Worm (Caenorhabditis elegans) whole organism, L2 larva: ENCODE measurements around the gene Y49F6B.8.

Experiments used
- C34F6.9 ChIP-seq: fragments of 150-350 bp; optimal IDR thresholded peaks from 2 replicates; lab custom pipeline; 2014; ENCODE audit warnings: missing biosample characterization, missing genetic modification characterization
- F13H6.1 ChIP-seq: sonication (generic microtip); optimal IDR thresholded peaks from 2 replicates; lab custom pipeline; 2016; ENCODE audit warnings: missing genetic modification characterization, missing compliant biosample characterization
- R02D3.7 ChIP-seq: fragments of 150-350 bp; optimal IDR thresholded peaks from 2 replicates; lab custom pipeline; 2014; ENCODE audit warnings: missing biosample characterization, missing genetic modification characterization
- Y55F3AM.14 ChIP-seq: fragments of 200-800 bp; sonication (Bioruptor generic); optimal IDR thresholded peaks from 2 replicates; lab custom pipeline; 2018; ENCODE audit warnings: mild to moderate bottlenecking, missing genetic modification characterization, missing compliant biosample characterization
- ZK546.5 ChIP-seq: sonication (generic microtip); optimal IDR thresholded peaks from 2 replicates; lab custom pipeline; 2017; ENCODE audit warnings: missing biosample characterization, missing genetic modification characterization
- alr-1 ChIP-seq: fragments of 150-350 bp; optimal IDR thresholded peaks from 2 replicates; lab custom pipeline; 2014; ENCODE audit warnings: missing biosample characterization, missing genetic modification characterization
- aly-2 ChIP-seq: fragments of 150-350 bp; optimal IDR thresholded peaks from 2 replicates; lab custom pipeline; 2014; ENCODE audit warnings: missing biosample characterization, missing genetic modification characterization
- ama-1 ChIP-seq: fragments of 150-350 bp; optimal IDR thresholded peaks from 2 replicates; lab custom pipeline; 2018; ENCODE audit warnings: inconsistent platforms
- blmp-1 ChIP-seq: sonication (generic microtip); optimal IDR thresholded peaks from 2 replicates; lab custom pipeline; 2017; ENCODE audit warnings: missing genetic modification characterization, mild to moderate bottlenecking, missing compliant biosample characterization, antibody characterized with exemption, moderate library complexity; ENCODE audit not compliant: insufficient read depth
- ceh-16 ChIP-seq: fragments of 150-350 bp; optimal IDR thresholded peaks from 2 replicates; lab custom pipeline; 2014; ENCODE audit warnings: missing biosample characterization, missing genetic modification characterization
- ceh-82 ChIP-seq: fragments of 150-350 bp; optimal IDR thresholded peaks from 2 replicates; lab custom pipeline; 2014; ENCODE audit warnings: missing biosample characterization, missing genetic modification characterization
- crh-2 ChIP-seq: sonication (generic microtip); optimal IDR thresholded peaks from 2 replicates; lab custom pipeline; 2017; ENCODE audit warnings: missing biosample characterization, missing genetic modification characterization
- dmd-4 ChIP-seq: sonication (generic microtip); optimal IDR thresholded peaks from 2 replicates; lab custom pipeline; 2017; ENCODE audit warnings: missing biosample characterization, missing genetic modification characterization
- egl-27 ChIP-seq: sonication (generic microtip); optimal IDR thresholded peaks from 3 replicates; lab custom pipeline; 2017; ENCODE audit warnings: missing biosample characterization, missing genetic modification reagents, missing genetic modification characterization
- elt-1 ChIP-seq: fragments of 150-350 bp; optimal IDR thresholded peaks from 2 replicates; lab custom pipeline; 2014; ENCODE audit warnings: missing biosample characterization, missing genetic modification characterization
- elt-3 ChIP-seq: sonication (generic microtip); optimal IDR thresholded peaks from 2 replicates; lab custom pipeline; 2017; ENCODE audit warnings: missing biosample characterization, missing genetic modification characterization
- fos-1 ChIP-seq: fragments of 150-350 bp; optimal IDR thresholded peaks from 2 replicates; lab custom pipeline; 2014; ENCODE audit warnings: missing biosample characterization, missing genetic modification characterization
- gmeb-1 ChIP-seq: fragments of 150-350 bp; optimal IDR thresholded peaks from 2 replicates; lab custom pipeline; 2014; ENCODE audit warnings: missing biosample characterization, missing genetic modification characterization
- lin-11 ChIP-seq: fragments of 150-350 bp; sonication (generic microtip); optimal IDR thresholded peaks from 2 replicates; lab custom pipeline; 2014; ENCODE audit warnings: missing biosample characterization, missing genetic modification characterization, inconsistent platforms, mixed read lengths
- lin-13 ChIP-seq: fragments of 150-350 bp; optimal IDR thresholded peaks from 2 replicates; lab custom pipeline; 2014; ENCODE audit warnings: missing biosample characterization, missing genetic modification reagents, missing genetic modification characterization
- lin-39 ChIP-seq: fragments of 150-350 bp; optimal IDR thresholded peaks from 2 replicates; lab custom pipeline; 2014; ENCODE audit warnings: missing biosample characterization, missing genetic modification reagents, missing genetic modification characterization
- lsy-2 ChIP-seq, 2 experiments: fragments of 150-350 bp in 1 of 2; sonication (generic microtip) in 1 of 2; optimal IDR thresholded peaks; 2 replicates each; lab custom pipeline; 2014 to 2017; ENCODE audit warnings: missing biosample characterization in 2 of 2, missing genetic modification characterization in 2 of 2
- mab-5 ChIP-seq: fragments of 150-350 bp; optimal IDR thresholded peaks from 2 replicates; lab custom pipeline; 2014; ENCODE audit warnings: missing biosample characterization, missing genetic modification characterization
- mbf-1 ChIP-seq: sonication (generic microtip); optimal IDR thresholded peaks from 2 replicates; lab custom pipeline; 2017; ENCODE audit warnings: missing biosample characterization, missing genetic modification characterization
- mdl-1 ChIP-seq, 2 experiments: fragments of 150-350 bp in 1 of 2; sonication (generic microtip) in 1 of 2; optimal IDR thresholded peaks; 2 replicates each; lab custom pipeline; 2017; ENCODE audit warnings: missing biosample characterization in 2 of 2, missing genetic modification characterization in 2 of 2
- nhr-10 ChIP-seq: sonication (generic microtip); optimal IDR thresholded peaks from 2 replicates; lab custom pipeline; 2017; ENCODE audit warnings: missing biosample characterization, missing genetic modification characterization
- nhr-11 ChIP-seq: fragments of 150-350 bp; optimal IDR thresholded peaks from 2 replicates; lab custom pipeline; 2014; ENCODE audit warnings: missing biosample characterization, missing genetic modification characterization
- nhr-12 ChIP-seq: fragments of 150-350 bp; optimal IDR thresholded peaks from 2 replicates; lab custom pipeline; 2014; ENCODE audit warnings: missing biosample characterization, missing genetic modification characterization
- nhr-129 ChIP-seq: fragments of 150-350 bp; optimal IDR thresholded peaks from 2 replicates; lab custom pipeline; 2014; ENCODE audit warnings: missing biosample characterization, missing genetic modification characterization
- nhr-21 ChIP-seq: fragments of 150-350 bp; optimal IDR thresholded peaks from 2 replicates; lab custom pipeline; 2014; ENCODE audit warnings: missing biosample characterization, missing genetic modification characterization
- nhr-23 ChIP-seq: fragments of 150-350 bp; optimal IDR thresholded peaks from 2 replicates; lab custom pipeline; 2014; ENCODE audit warnings: missing biosample characterization, missing genetic modification reagents, missing genetic modification characterization
- nhr-237 ChIP-seq: fragments of 150-350 bp; optimal IDR thresholded peaks from 2 replicates; lab custom pipeline; 2014; ENCODE audit warnings: missing biosample characterization, missing genetic modification characterization
- nhr-25 ChIP-seq: fragments of 150-350 bp; sonication (generic microtip); optimal IDR thresholded peaks from 3 replicates; lab custom pipeline; 2014; ENCODE audit warnings: missing biosample characterization, missing genetic modification characterization
- nhr-6 ChIP-seq: fragments of 150-350 bp; optimal IDR thresholded peaks from 2 replicates; lab custom pipeline; 2014; ENCODE audit warnings: missing biosample characterization, missing genetic modification characterization
- nhr-77 ChIP-seq: fragments of 150-350 bp; optimal IDR thresholded peaks from 2 replicates; lab custom pipeline; 2014; ENCODE audit warnings: missing biosample characterization, missing genetic modification characterization
- peb-1 ChIP-seq: fragments of 150-350 bp; optimal IDR thresholded peaks from 2 replicates; lab custom pipeline; 2014; ENCODE audit warnings: missing biosample characterization, missing genetic modification characterization
- sem-4 ChIP-seq: fragments of 150-350 bp; optimal IDR thresholded peaks from 2 replicates; lab custom pipeline; 2014; ENCODE audit warnings: missing biosample characterization, missing genetic modification reagents, missing genetic modification characterization
- skn-1 ChIP-seq: sonication (generic microtip); optimal IDR thresholded peaks from 2 replicates; lab custom pipeline; 2017; ENCODE audit warnings: missing biosample characterization, missing genetic modification characterization
- sma-3 ChIP-seq: sonication (generic microtip); optimal IDR thresholded peaks from 2 replicates; lab custom pipeline; 2016; ENCODE audit warnings: missing genetic modification reagents, missing genetic modification characterization, missing compliant biosample characterization
- sma-9 ChIP-seq, 2 experiments: fragments of 150-350 bp in 1 of 2; sonication (generic microtip) in 1 of 2; optimal IDR thresholded peaks; 2 replicates each; lab custom pipeline; 2014 to 2016; ENCODE audit warnings: missing genetic modification characterization in 2 of 2, mild to moderate bottlenecking in 1 of 2, missing biosample characterization in 1 of 2, missing compliant biosample characterization in 1 of 2, missing genetic modification reagents in 1 of 2, moderate library complexity in 1 of 2
- snpc-4 ChIP-seq: fragments of 150-350 bp; optimal IDR thresholded peaks from 2 replicates; lab custom pipeline; 2014; ENCODE audit warnings: missing biosample characterization, missing genetic modification characterization
- unc-39 ChIP-seq: fragments of 150-350 bp; optimal IDR thresholded peaks from 2 replicates; lab custom pipeline; 2014; ENCODE audit warnings: missing biosample characterization, missing genetic modification characterization
- unc-55 ChIP-seq: fragments of 150-350 bp; sonication (generic microtip); optimal IDR thresholded peaks from 3 replicates; lab custom pipeline; 2014; ENCODE audit warnings: missing biosample characterization, missing genetic modification reagents, missing genetic modification characterization
- unc-62 ChIP-seq: fragments of 150-350 bp; optimal IDR thresholded peaks from 2 replicates; lab custom pipeline; 2014; ENCODE audit warnings: missing biosample characterization, missing genetic modification reagents, missing genetic modification characterization
- zag-1 ChIP-seq: fragments of 150-350 bp; optimal IDR thresholded peaks from 2 replicates; lab custom pipeline; 2014; ENCODE audit warnings: missing biosample characterization, missing genetic modification characterization
- ztf-1 ChIP-seq: fragments of 200-800 bp; sonication (Bioruptor generic); conservative IDR thresholded peaks from 2 replicates; pipeline ENCODE4 v1.3.6; 2022; ENCODE audit warnings: missing genetic modification characterization, missing compliant biosample characterization
- ztf-11 ChIP-seq: sonication (generic microtip); optimal IDR thresholded peaks from 2 replicates; lab custom pipeline; 2017; ENCODE audit warnings: missing biosample characterization, missing genetic modification characterization
- ztf-4 ChIP-seq: fragments of 150-350 bp; optimal IDR thresholded peaks from 2 replicates; lab custom pipeline; 2014; ENCODE audit warnings: missing biosample characterization, missing genetic modification characterization

The Y49F6B.8 gene

DNA sequence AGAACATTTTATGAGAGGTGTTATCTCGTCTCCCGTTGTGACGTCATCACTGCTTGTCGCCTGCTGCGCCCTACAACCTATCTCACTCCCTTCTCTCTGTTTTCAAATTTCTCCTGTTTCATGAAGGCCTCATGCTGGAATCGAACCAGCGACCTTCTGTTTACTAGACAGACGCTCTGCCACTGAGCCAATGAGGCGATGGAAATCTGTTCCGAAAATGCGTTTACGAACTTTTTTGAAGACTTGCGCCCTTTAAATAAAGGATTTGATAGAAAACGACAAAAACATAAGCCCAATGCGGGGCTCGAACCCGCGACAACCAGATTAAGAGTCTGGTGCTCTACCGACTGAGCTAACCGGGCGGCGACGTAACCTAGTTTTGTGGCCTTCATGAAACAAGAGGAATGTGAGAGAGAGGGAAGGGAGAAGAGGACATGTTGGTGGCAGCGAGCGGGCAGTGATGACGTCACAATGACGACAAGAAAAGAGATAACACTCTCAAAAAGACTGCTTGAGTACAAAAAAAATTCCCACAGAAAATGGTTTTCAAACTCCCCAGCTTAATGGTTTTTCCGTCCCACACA, 37.6 kb upstream of the Y49F6B.8 start, which contains the start of gene clec-126:
Gene clec-126 (plus strand): TSS at position 534 of the 584 bp plus-strand sequence.
- TF ChIP-seq nhr-11 (tag; lab: Kevin White, UChicago), result peak; percentile 54
- no peak for TF ChIP-seq ztf-1 (GFP tag; lab: Robert Waterston, UW)
- no peak for TF ChIP-seq ama-1 (lab: Kevin White, UChicago)
- TF ChIP-seq F13H6.1 (tag; lab: Kevin White, UChicago), result peak; percentile 66
- no peak for TF ChIP-seq nhr-12 (tag; lab: Kevin White, UChicago)
- TF ChIP-seq egl-27 (tag; lab: Kevin White, UChicago), result peak; percentile 48
- no peak for TF ChIP-seq mbf-1 (tag; lab: Kevin White, UChicago)
- no peak for TF ChIP-seq nhr-10 (tag; lab: Kevin White, UChicago)
- TF ChIP-seq aly-2 (tag; lab: Kevin White, UChicago), result no peak
- TF ChIP-seq unc-62 (GFP tag; lab: Kevin White, UChicago), result no peak
- no peak for TF ChIP-seq ZK546.5 (tag; lab: Kevin White, UChicago)
- peak; percentile 77 for TF ChIP-seq fos-1 (tag; lab: Kevin White, UChicago)
- no peak for TF ChIP-seq nhr-77 (tag; lab: Kevin White, UChicago)
- peak; percentile 41 for TF ChIP-seq mab-5 (tag; lab: Kevin White, UChicago)
- TF ChIP-seq Y55F3AM.14 (GFP tag; lab: Kevin White, UChicago), result peak; percentile 52
- TF ChIP-seq zag-1, result peak; percentile 15
- no peak for TF ChIP-seq ztf-11 (tag; lab: Kevin White, UChicago)
- TF ChIP-seq nhr-6 (tag; lab: Kevin White, UChicago), result no peak
- TF ChIP-seq skn-1 (tag; lab: Kevin White, UChicago), result no peak
- TF ChIP-seq nhr-23, result no peak
- TF ChIP-seq R02D3.7 (tag; lab: Kevin White, UChicago), result no peak
- no peak for TF ChIP-seq dmd-4 (tag; lab: Kevin White, UChicago)
- no peak for TF ChIP-seq peb-1 (tag; lab: Kevin White, UChicago)
- TF ChIP-seq alr-1 (tag; lab: Kevin White, UChicago), result no peak
- TF ChIP-seq unc-39 (tag; lab: Kevin White, UChicago), result no peak
- TF ChIP-seq gmeb-1 (tag; lab: Kevin White, UChicago), result peak; percentile 72
- no peak for TF ChIP-seq elt-1 (tag; lab: Kevin White, UChicago)
- TF ChIP-seq blmp-1 (tag; lab: Kevin White, UChicago), result no peak
- TF ChIP-seq nhr-129 (tag; lab: Kevin White, UChicago), result peak; percentile 86
- TF ChIP-seq lin-11, result no peak
- no peak for TF ChIP-seq sma-9 (GFP tag; optimal IDR thresholded peaks at IDR 0.05; lab: Kevin White, UChicago)
- TF ChIP-seq sma-9 (tag; optimal IDR thresholded peaks at IDR 0.05; lab: Kevin White, UChicago), result no peak
- TF ChIP-seq ceh-16 (tag; lab: Kevin White, UChicago), result peak; percentile 2
- TF ChIP-seq sem-4, result no peak
- TF ChIP-seq C34F6.9 (tag; lab: Kevin White, UChicago), result peak; percentile 71
- TF ChIP-seq sma-3 (GFP tag; lab: Kevin White, UChicago), result peak; percentile 81
- no peak for TF ChIP-seq ceh-82 (tag; lab: Kevin White, UChicago)
- peak; percentile 21 for TF ChIP-seq ztf-4
- TF ChIP-seq nhr-25 (tag; lab: Kevin White, UChicago), result peak; percentile 12
- peak; percentile 21 to 84 for TF ChIP-seq lsy-2 (tag; optimal IDR thresholded peaks at IDR 0.05; lab: Kevin White, UChicago)
- TF ChIP-seq nhr-21 (tag; lab: Kevin White, UChicago), result peak; percentile 80
- TF ChIP-seq crh-2, result peak; percentile 81
- TF ChIP-seq mdl-1 (tag; optimal IDR thresholded peaks at IDR 0.05; lab: Kevin White, UChicago), result no peak
- no peak for TF ChIP-seq nhr-237 (tag; lab: Kevin White, UChicago)
- TF ChIP-seq snpc-4 (tag; lab: Kevin White, UChicago), result peak; percentile 32
- no peak for TF ChIP-seq elt-3 (tag; lab: Kevin White, UChicago)
- peak; percentile 44 for TF ChIP-seq unc-55 (GFP tag; lab: Kevin White, UChicago)
- peak; percentile 81 for TF ChIP-seq lin-13 (GFP tag; lab: Kevin White, UChicago)
- no peak for TF ChIP-seq lin-39 (tag; lab: Kevin White, UChicago)
- TF ChIP-seq, all 48 proteins: peak for 20
